Fruit fly (Drosophila melanogaster) whole organism, adult: ENCODE results near the gene CG31827.

ENCODE experiments used
- CG11617 ChIP-seq: fragments of 200-800 bp; sonication (Bioruptor generic); optimal IDR thresholded peaks from 2 replicates; lab custom pipeline; 2017; ENCODE audit warnings: mild to moderate bottlenecking, missing biosample characterization, missing genetic modification reagents, missing genetic modification characterization
- CG12768 ChIP-seq: fragments of 200-800 bp; sonication (Bioruptor generic); optimal IDR thresholded peaks from 2 replicates; lab custom pipeline; 2017; ENCODE audit warnings: missing biosample characterization, missing genetic modification characterization, mild to moderate bottlenecking, moderate library complexity, missing genetic modification reagents
- CG14711 ChIP-seq: fragments of 200-800 bp; sonication (Bioruptor generic); optimal IDR thresholded peaks from 2 replicates; lab custom pipeline; 2018; ENCODE audit warnings: missing biosample characterization, mild to moderate bottlenecking, missing genetic modification characterization, moderate library complexity
- CG1620 ChIP-seq: fragments of 200-800 bp; sonication (Bioruptor generic); optimal IDR thresholded peaks from 2 replicates; lab custom pipeline; 2016; ENCODE audit warnings: missing biosample characterization, missing genetic modification characterization
- CG33017 ChIP-seq: fragments of 200-800 bp; sonication (Bioruptor generic); optimal IDR thresholded peaks from 2 replicates; lab custom pipeline; 2018; ENCODE audit warnings: missing biosample characterization, mild to moderate bottlenecking, missing genetic modification characterization, moderate library complexity
- CG5204 ChIP-seq: fragments of 200-800 bp; sonication (Bioruptor generic); optimal IDR thresholded peaks from 2 replicates; lab custom pipeline; 2016; ENCODE audit warnings: missing biosample characterization, missing genetic modification characterization
- CG7045 ChIP-seq: fragments of 200-800 bp; sonication (Bioruptor generic); optimal IDR thresholded peaks from 2 replicates; lab custom pipeline; 2017; ENCODE audit warnings: missing biosample characterization, mild to moderate bottlenecking, missing genetic modification characterization
- CG7101 ChIP-seq: fragments of 200-800 bp; sonication (Bioruptor generic); optimal IDR thresholded peaks from 2 replicates; lab custom pipeline; 2018; ENCODE audit warnings: missing biosample characterization, mild to moderate bottlenecking, missing genetic modification characterization, moderate library complexity
- Clk ChIP-seq: fragments of 200-800 bp; sonication (Bioruptor generic); optimal IDR thresholded peaks from 2 replicates; lab custom pipeline; 2017; ENCODE audit warnings: missing biosample characterization, missing genetic modification characterization
- Crg-1 ChIP-seq: fragments of 200-800 bp; sonication (Bioruptor generic); optimal IDR thresholded peaks from 2 replicates; lab custom pipeline; 2016; ENCODE audit warnings: missing biosample characterization, missing genetic modification characterization
- Hr96 ChIP-seq: fragments of 200-800 bp; sonication (Bioruptor generic); optimal IDR thresholded peaks from 2 replicates; lab custom pipeline; 2016; ENCODE audit warnings: missing biosample characterization, missing genetic modification characterization
- Mnt ChIP-seq: fragments of 200-800 bp; sonication (Bioruptor generic); optimal IDR thresholded peaks from 2 replicates; lab custom pipeline; 2016; ENCODE audit warnings: missing biosample characterization, mild to moderate bottlenecking, missing genetic modification characterization
- bab1 ChIP-seq: fragments of 200-800 bp; sonication (Bioruptor generic); optimal IDR thresholded peaks from 3 replicates; lab custom pipeline; 2019; ENCODE audit warnings: missing biosample characterization, mild to moderate bottlenecking, missing genetic modification characterization, moderate library complexity
- cic ChIP-seq: fragments of 200-800 bp; sonication (Bioruptor generic); optimal IDR thresholded peaks from 2 replicates; lab custom pipeline; 2017; ENCODE audit warnings: missing biosample characterization, mild to moderate bottlenecking, missing genetic modification characterization, moderate library complexity
- cnc ChIP-seq, 2 experiments: fragments of >200 bp; optimal IDR thresholded peaks; 2 replicates each; lab custom pipeline; 2017
- kay ChIP-seq: fragments of 200-800 bp; sonication (Bioruptor generic); peaks from one replicate; lab custom pipeline; 2016; ENCODE audit warnings: missing biosample characterization, missing genetic modification characterization, borderline replicate concordance
- ovo ChIP-seq: fragments of 200-800 bp; sonication (Bioruptor generic); optimal IDR thresholded peaks from 2 replicates; lab custom pipeline; 2016; ENCODE audit warnings: missing biosample characterization, missing genetic modification characterization
- pad ChIP-seq: fragments of 200-800 bp; sonication (Bioruptor generic); optimal IDR thresholded peaks from 3 replicates; lab custom pipeline; 2017; ENCODE audit warnings: missing biosample characterization, missing genetic modification characterization, mild to moderate bottlenecking, moderate library complexity, missing genetic modification reagents
- tj ChIP-seq: fragments of 200-800 bp; sonication (Bioruptor generic); optimal IDR thresholded peaks from 3 replicates; lab custom pipeline; 2017; ENCODE audit warnings: missing biosample characterization, mild to moderate bottlenecking, missing genetic modification characterization, moderate library complexity
- toe ChIP-seq: fragments of 200-800 bp; sonication (Bioruptor generic); optimal IDR thresholded peaks from 2 replicates; lab custom pipeline; 2016; ENCODE audit warnings: missing biosample characterization, missing genetic modification characterization

Gene CG31827

dm6 chr2L:15745989-15746388 lies 41.0 kb downstream of the CG31827 start:
- TF ChIP-seq CG7045 (no peak), cic (GFP tag; lab: Kevin White, UChicago) (no peak), toe (no peak), CG1620 (GFP tag; lab: Kevin White, UChicago) (no peak), ovo (GFP tag; lab: Kevin White, UChicago) (no peak), Hr96 (GFP tag; lab: Kevin White, UChicago) (no peak), pad (GFP tag; lab: Kevin White, UChicago) (no peak), CG11617 (GFP tag; lab: Kevin White, UChicago) (no peak), Mnt (GFP tag; lab: Kevin White, UChicago) (no peak), Crg-1 (GFP tag; lab: Kevin White, UChicago) (no peak), CG33017 (tag; lab: Kevin White, UChicago) (no peak)

dm6 chr2L:15746600-15747393 lies 41.8 kb downstream of the CG31827 start:
- TF ChIP-seq cnc (optimal IDR thresholded peaks at IDR 0.05; lab: Kevin White, UChicago) (no peak), CG5204 (GFP tag; lab: Kevin White, UChicago) (peak; percentile 42), CG12768 (peak; percentile 68), bab1 (peak; percentile 86), CG33017 (tag; lab: Kevin White, UChicago) (peak; percentile 73), CG7045 (peak; percentile 87), toe (peak; percentile 36), cic (GFP tag; lab: Kevin White, UChicago) (no peak), pad (GFP tag; lab: Kevin White, UChicago) (peak; percentile 52), CG11617 (GFP tag; lab: Kevin White, UChicago) (peak; percentile 89), CG1620 (GFP tag; lab: Kevin White, UChicago) (no peak), Crg-1 (GFP tag; lab: Kevin White, UChicago) (peak; percentile 50), Mnt (GFP tag; lab: Kevin White, UChicago) (peak; percentile 9), Clk (GFP tag; lab: Kevin White, UChicago) (peak; percentile 19), tj (peak; percentile 54), kay (GFP tag; lab: Kevin White, UChicago) (peak; percentile 12), CG14711 (tag; lab: Kevin White, UChicago) (peak; percentile 81), ovo (GFP tag; lab: Kevin White, UChicago) (peak; percentile 21), CG7101 (peak; percentile 88), Hr96 (GFP tag; lab: Kevin White, UChicago) (peak; percentile 15)

dm6 chr2L:15747394-15748260 lies 42.7 kb downstream of the CG31827 start, which contains the start of gene CycE:
TSS of gene CycE (minus strand) at chr2L:15748150.
- TF ChIP-seq Crg-1 (GFP tag; lab: Kevin White, UChicago) (no peak), tj (no peak), CG33017 (tag; lab: Kevin White, UChicago) (no peak), Hr96 (GFP tag; lab: Kevin White, UChicago) (no peak), ovo (GFP tag; lab: Kevin White, UChicago) (no peak), pad (GFP tag; lab: Kevin White, UChicago) (no peak), bab1 (peak; percentile 0), CG5204 (GFP tag; lab: Kevin White, UChicago) (no peak), Clk (GFP tag; lab: Kevin White, UChicago) (no peak), CG11617 (GFP tag; lab: Kevin White, UChicago) (no peak), CG7045 (no peak), CG7101 (no peak), Mnt (GFP tag; lab: Kevin White, UChicago) (no peak), CG1620 (GFP tag; lab: Kevin White, UChicago) (no peak), CG12768 (peak; percentile 5)

dm6 chr2L:15748261-15748553 lies 43.2 kb downstream of the CG31827 start:
- TF ChIP-seq CG1620 (GFP tag; lab: Kevin White, UChicago) (no peak), CG33017 (tag; lab: Kevin White, UChicago) (no peak), Hr96 (GFP tag; lab: Kevin White, UChicago) (no peak), kay (GFP tag; lab: Kevin White, UChicago) (no peak), pad (GFP tag; lab: Kevin White, UChicago) (no peak), Crg-1 (GFP tag; lab: Kevin White, UChicago) (no peak), CG5204 (GFP tag; lab: Kevin White, UChicago) (no peak), ovo (GFP tag; lab: Kevin White, UChicago) (no peak), tj (no peak), CG12768 (no peak), Clk (GFP tag; lab: Kevin White, UChicago) (no peak)

- TF ChIP-seq CG7101 (no peak), kay (GFP tag; lab: Kevin White, UChicago) (no peak), bab1 (peak; percentile 35), CG7045 (no peak), Mnt (GFP tag; lab: Kevin White, UChicago) (no peak), tj (peak; percentile 99), cnc (optimal IDR thresholded peaks at IDR 0.05; lab: Kevin White, UChicago) (no peak), pad (GFP tag; lab: Kevin White, UChicago) (no peak), Hr96 (GFP tag; lab: Kevin White, UChicago) (no peak), CG5204 (GFP tag; lab: Kevin White, UChicago) (no peak), CG33017 (tag; lab: Kevin White, UChicago) (no peak), CG11617 (GFP tag; lab: Kevin White, UChicago) (no peak)
These were observed 44.3 kb downstream of the CG31827 start for dm6 chr2L:15749313-15749712.
